Worm (Caenorhabditis elegans) whole organism, L1 larva: ENCODE measurements around the gene fbxa-197.

Source experiments
- C16A3.4 ChIP-seq: fragments of 150-350 bp; optimal IDR thresholded peaks from 2 replicates; lab custom pipeline; 2014; ENCODE audit warnings: missing biosample characterization, missing genetic modification characterization
- aly-2 ChIP-seq: fragments of 150-350 bp; optimal IDR thresholded peaks from 2 replicates; lab custom pipeline; 2014; ENCODE audit warnings: missing biosample characterization, missing genetic modification characterization
- ceh-63 ChIP-seq: fragments of 200-800 bp; sonication (Bioruptor generic); optimal IDR thresholded peaks from 2 replicates; lab custom pipeline; 2018; ENCODE audit warnings: mild to moderate bottlenecking, missing genetic modification characterization, missing compliant biosample characterization
- ceh-88 ChIP-seq: fragments of 200-800 bp; sonication (Bioruptor generic); IDR thresholded peaks from 2 replicates; pipeline ENCODE4 v1.3.6; 2022; ENCODE audit warnings: missing genetic modification characterization, missing compliant biosample characterization
- ceh-90 ChIP-seq: sonication (generic microtip); optimal IDR thresholded peaks from 2 replicates; lab custom pipeline; 2016; ENCODE audit warnings: missing genetic modification characterization, missing compliant biosample characterization
- ces-1 ChIP-seq: fragments of 150-350 bp; optimal IDR thresholded peaks from 2 replicates; lab custom pipeline; 2014; ENCODE audit warnings: missing biosample characterization, missing genetic modification reagents, missing genetic modification characterization
- dpl-1 ChIP-seq, 3 experiments: fragments of 150-350 bp in 2 of 3; sonication (generic microtip) in 1 of 3; optimal IDR thresholded peaks; 2 replicates each; lab custom pipeline; 2014 to 2017; ENCODE audit warnings: missing biosample characterization in 3 of 3, missing genetic modification characterization in 3 of 3, missing genetic modification reagents in 3 of 3
- dsc-1 ChIP-seq: sonication (generic microtip); optimal IDR thresholded peaks from 2 replicates; lab custom pipeline; 2016; ENCODE audit warnings: mild to moderate bottlenecking, missing genetic modification characterization, missing compliant biosample characterization
- efl-1 ChIP-seq, 4 experiments: fragments of 150-350 bp; optimal IDR thresholded peaks in 3 of 4; peaks in 1 of 4; 1 replicate in 1 of 4; 2 replicates in 3 of 4; lab custom pipeline; 2014; ENCODE audit warnings: missing biosample characterization in 2 of 4, missing genetic modification characterization in 2 of 4, missing genetic modification reagents in 2 of 4
- egl-13 ChIP-seq: sonication (generic microtip); optimal IDR thresholded peaks from 2 replicates; lab custom pipeline; 2016; ENCODE audit warnings: missing genotype, missing genetic modification reagents, missing genetic modification characterization, missing compliant biosample characterization
- elt-2 ChIP-seq: sonication (generic microtip); optimal IDR thresholded peaks from 2 replicates; lab custom pipeline; 2016; ENCODE audit warnings: missing genetic modification characterization, mild to moderate bottlenecking, inconsistent platforms, missing compliant biosample characterization, missing genetic modification reagents
- elt-3 ChIP-seq, 6 experiments: fragments of 150-350 bp in 1 of 6; sonication (generic microtip); optimal IDR thresholded peaks; 2 replicates each; lab custom pipeline; 2017 to 2018; ENCODE audit warnings: missing biosample characterization in 6 of 6, missing genetic modification characterization in 6 of 6, inconsistent platforms in 1 of 6
- ets-5 ChIP-seq: fragments of 200-800 bp; sonication (Bioruptor generic); IDR thresholded peaks from 2 replicates; pipeline ENCODE4 v1.3.6; 2022; ENCODE audit warnings: missing genetic modification characterization, missing compliant biosample characterization
- grh-1 ChIP-seq: fragments of 200-800 bp; sonication (Bioruptor generic); IDR thresholded peaks from 2 replicates; pipeline ENCODE4 v1.3.6; 2022; ENCODE audit warnings: missing genetic modification reagents, missing genetic modification characterization, missing compliant biosample characterization
- hlh-17 ChIP-seq: fragments of 200-800 bp; sonication (Bioruptor generic); optimal IDR thresholded peaks from 2 replicates; lab custom pipeline; 2018; ENCODE audit warnings: missing genetic modification characterization, mild to moderate bottlenecking, missing compliant biosample characterization, moderate library complexity, borderline replicate concordance
- hlh-4 ChIP-seq: sonication (generic microtip); optimal IDR thresholded peaks from 2 replicates; lab custom pipeline; 2016; ENCODE audit warnings: mild to moderate bottlenecking, missing genetic modification characterization, missing compliant biosample characterization
- hpl-2 ChIP-seq: fragments of 150-350 bp; optimal IDR thresholded peaks from 2 replicates; lab custom pipeline; 2014; ENCODE audit warnings: missing biosample characterization, missing genetic modification reagents, missing genetic modification characterization
- isw-1 ChIP-seq: fragments of 200-800 bp; sonication (Bioruptor generic); IDR thresholded peaks from 2 replicates; pipeline ENCODE4 v1.3.6; 2022; ENCODE audit warnings: missing genetic modification characterization, missing compliant biosample characterization
- jun-1 ChIP-seq: fragments of 150-350 bp; optimal IDR thresholded peaks from 2 replicates; lab custom pipeline; 2014; ENCODE audit warnings: missing biosample characterization, missing genetic modification reagents, missing genetic modification characterization
- lin-14 ChIP-seq: fragments of 200-800 bp; sonication (Bioruptor generic); optimal IDR thresholded peaks from 2 replicates; lab custom pipeline; 2018; ENCODE audit warnings: mild to moderate bottlenecking, missing genetic modification characterization, moderate library complexity, missing compliant biosample characterization
- lin-39 ChIP-seq: fragments of 150-350 bp; optimal IDR thresholded peaks from 2 replicates; lab custom pipeline; 2014; ENCODE audit warnings: missing biosample characterization, missing genetic modification reagents, missing genetic modification characterization
- lir-3 ChIP-seq: sonication (generic microtip); optimal IDR thresholded peaks from 2 replicates; lab custom pipeline; 2016; ENCODE audit warnings: mild to moderate bottlenecking, missing genetic modification characterization, moderate library complexity, missing compliant biosample characterization; ENCODE audit not compliant: poor library complexity
- mdl-1 ChIP-seq, 2 experiments: fragments of 150-350 bp; optimal IDR thresholded peaks; 2 replicates each; lab custom pipeline; 2014 to 2017; ENCODE audit warnings: missing biosample characterization in 2 of 2, missing genetic modification characterization in 2 of 2, inconsistent platforms in 1 of 2
- mep-1 ChIP-seq: fragments of 150-350 bp; optimal IDR thresholded peaks from 2 replicates; lab custom pipeline; 2014; ENCODE audit warnings: missing biosample characterization, missing genetic modification characterization
- nhr-19 ChIP-seq: fragments of 200-800 bp; sonication (Bioruptor generic); conservative IDR thresholded peaks from 2 replicates; pipeline ENCODE4 v1.3.6; 2022; ENCODE audit warnings: missing genetic modification characterization, missing compliant biosample characterization
- nhr-28 ChIP-seq: fragments of 150-350 bp; optimal IDR thresholded peaks from 2 replicates; lab custom pipeline; 2014; ENCODE audit warnings: missing biosample characterization, missing genetic modification characterization
- nhr-76 ChIP-seq: sonication (generic microtip); optimal IDR thresholded peaks from 2 replicates; lab custom pipeline; 2017; ENCODE audit warnings: missing biosample characterization, missing genetic modification characterization
- nhr-85 ChIP-seq: sonication (generic microtip); peaks from one replicate; lab custom pipeline; 2016; ENCODE audit warnings: missing genetic modification characterization, inconsistent platforms, missing compliant biosample characterization
- pag-3 ChIP-seq: sonication (generic microtip); optimal IDR thresholded peaks from 2 replicates; lab custom pipeline; 2017; ENCODE audit warnings: missing genetic modification characterization, mild to moderate bottlenecking, missing compliant biosample characterization, antibody characterized with exemption, borderline replicate concordance; ENCODE audit not compliant: insufficient read depth
- rnt-1 ChIP-seq: sonication (generic microtip); optimal IDR thresholded peaks from 2 replicates; lab custom pipeline; 2016; ENCODE audit warnings: mild to moderate bottlenecking, missing genetic modification characterization, moderate library complexity, missing compliant biosample characterization
- skn-1 ChIP-seq: fragments of 150-350 bp; optimal IDR thresholded peaks from 2 replicates; lab custom pipeline; 2014; ENCODE audit warnings: missing biosample characterization, missing genetic modification characterization
- sox-4 ChIP-seq: sonication (generic microtip); optimal IDR thresholded peaks from 2 replicates; lab custom pipeline; 2016; ENCODE audit warnings: missing genetic modification characterization, missing compliant biosample characterization
- sptf-1 ChIP-seq: fragments of 150-350 bp; optimal IDR thresholded peaks from 2 replicates; lab custom pipeline; 2014; ENCODE audit warnings: missing biosample characterization, missing genetic modification characterization
- unc-130 ChIP-seq: fragments of 150-350 bp; optimal IDR thresholded peaks from 2 replicates; lab custom pipeline; 2017; ENCODE audit warnings: missing biosample characterization, missing genetic modification characterization, inconsistent platforms
- zag-1 ChIP-seq: fragments of 150-350 bp; optimal IDR thresholded peaks from 2 replicates; lab custom pipeline; 2014; ENCODE audit warnings: missing biosample characterization, missing genetic modification characterization
- ztf-11 ChIP-seq, 2 experiments: sonication (generic microtip); optimal IDR thresholded peaks; 2 replicates each; lab custom pipeline; 2016 to 2017; ENCODE audit warnings: missing genetic modification characterization in 2 of 2, missing biosample characterization in 1 of 2, missing compliant biosample characterization in 1 of 2
- ztf-4 ChIP-seq: fragments of 150-350 bp; optimal IDR thresholded peaks from 2 replicates; lab custom pipeline; 2014; ENCODE audit warnings: missing biosample characterization, missing genetic modification characterization

Gene fbxa-197

ce11 chrV:15826110-15826509 is 41.4 kb upstream of the fbxa-197 start, which contains the start of gene srbc-51:
srbc-51 (plus strand) TSS chrV:15826410.
- TF ChIP-seq nhr-85 (tag; lab: Kevin White, UChicago) (no peak), ceh-88 (GFP tag; lab: Robert Waterston, UW) (no peak)

ce11 chrV:15829907-15830306 is 37.6 kb upstream of the fbxa-197 start, which contains the start of gene srbc-55:
srbc-55 (minus strand) TSS chrV:15830007.
- TF ChIP-seq elt-3 (tag; optimal IDR thresholded peaks at IDR 0.05; lab: Kevin White, UChicago) (no peak), grh-1 (no peak), sptf-1 (tag; lab: Kevin White, UChicago) (no peak), isw-1 (no peak), hlh-17 (GFP tag; lab: Kevin White, UChicago) (no peak), unc-130 (tag; lab: Kevin White, UChicago) (no peak), ces-1 (GFP tag; lab: Kevin White, UChicago) (no peak), dsc-1 (tag; lab: Kevin White, UChicago) (no peak), nhr-28 (tag; lab: Kevin White, UChicago) (no peak), aly-2 (tag; lab: Kevin White, UChicago) (no peak), mep-1 (tag; lab: Kevin White, UChicago) (no peak), ztf-4 (tag; lab: Kevin White, UChicago) (no peak), ceh-63 (no peak), efl-1 (optimal IDR thresholded peaks at IDR 0.05; lab: Kevin White, UChicago) (no peak), efl-1 (GFP tag; optimal IDR thresholded peaks at IDR 0.05 in 1 of 2; lab: Kevin White, UChicago) (no peak), nhr-76 (no peak), lin-14 (GFP tag; lab: Kevin White, UChicago) (no peak), sox-4 (tag; lab: Kevin White, UChicago) (no peak), ets-5 (no peak), nhr-19 (GFP tag; lab: Robert Waterston, UW) (no peak)

ce11 chrV:15831586-15831985 is 35.9 kb upstream of the fbxa-197 start, which contains the start of gene srbc-56:
srbc-56 (minus strand) TSS chrV:15831686.
- TF ChIP-seq rnt-1 (no peak), skn-1 (tag; lab: Kevin White, UChicago) (no peak), ceh-63 (no peak), sptf-1 (tag; lab: Kevin White, UChicago) (no peak), dpl-1 (GFP tag; optimal IDR thresholded peaks at IDR 0.05; lab: Kevin White, UChicago) (no peak), jun-1 (tag; lab: Kevin White, UChicago) (no peak), hpl-2 (GFP tag; lab: Kevin White, UChicago) (no peak), lin-39 (tag; lab: Kevin White, UChicago) (no peak), hlh-4 (tag; lab: Kevin White, UChicago) (no peak), egl-13 (tag; lab: Kevin White, UChicago) (no peak), pag-3 (no peak), lir-3 (tag; lab: Kevin White, UChicago) (no peak)

ce11 chrV:15833622-15834021 is 33.9 kb upstream of the fbxa-197 start, which contains the start of gene srbc-54:
srbc-54 (minus strand) TSS chrV:15833722.
- TF ChIP-seq sptf-1 (tag; lab: Kevin White, UChicago) (no peak), ceh-90 (tag; lab: Kevin White, UChicago) (no peak), elt-2 (tag; lab: Kevin White, UChicago) (no peak), lir-3 (tag; lab: Kevin White, UChicago) (no peak), lin-14 (GFP tag; lab: Kevin White, UChicago) (no peak), ztf-11 (tag; optimal IDR thresholded peaks at IDR 0.05; lab: Kevin White, UChicago) (no peak), mdl-1 (tag; optimal IDR thresholded peaks at IDR 0.05; lab: Kevin White, UChicago) (no peak), zag-1 (no peak), C16A3.4 (tag; lab: Kevin White, UChicago) (no peak)
- TF ChIP-seq, all 84 proteins: peak for 0
